Fruit fly (Drosophila melanogaster): ENCODE measurements around the gene CG12111.

Gene CG12111

dm6 chrX:8558762-8559172 lies 12.0 kb downstream of the CG12111 start, which contains the start of gene IntS4 (continued):
- TF ChIP-seq CG5953 (GFP tag; IDR thresholded peaks at IDR 0.05) (no peak), Poxn (GFP tag; IDR thresholded peaks at IDR 0.05) (peak; percentile 26; the same call in 1 of the 2 replicates), CG10979 (tag; optimal IDR thresholded peaks at IDR 0.05) (peak; percentile 53), sd (tag; optimal IDR thresholded peaks at IDR 0.05) (no peak), bigmax (GFP tag; optimal IDR thresholded peaks at IDR 0.05) (no peak), p53 (GFP tag; optimal IDR thresholded peaks at IDR 0.05) (no peak), CG14965 (GFP tag; optimal IDR thresholded peaks at IDR 0.05; ENCODE audit: borderline replicate concordance) (no peak), CG6854 (GFP tag; optimal IDR thresholded peaks at IDR 0.05) (no peak), CG11085 (GFP tag; IDR thresholded peaks at IDR 0.05) (peak; percentile 68; the same call in 1 of the 2 replicates), E2f2 (GFP tag; IDR thresholded peaks at IDR 0.05) (peak; percentile 50), CTCF (GFP tag; optimal IDR thresholded peaks at IDR 0.05) (no peak), gce (GFP tag; IDR thresholded peaks at IDR 0.05) (no peak), ind (GFP tag; optimal IDR thresholded peaks at IDR 0.05) (peak; percentile 76), vfl (GFP tag; optimal IDR thresholded peaks at IDR 0.05) (peak; percentile 71), CG32767 (GFP tag; IDR thresholded peaks at IDR 0.05) (no peak), fru (optimal IDR thresholded peaks at IDR 0.05) (no peak), Fer3 (tag; optimal IDR thresholded peaks at IDR 0.05) (peak; percentile 55), trem (tag; optimal IDR thresholded peaks at IDR 0.05) (peak; percentile 80), odd (GFP tag; optimal IDR thresholded peaks at IDR 0.05) (no peak), slbo (GFP tag; IDR thresholded peaks at IDR 0.05) (peak; percentile 83; the same call in 1 of the 2 replicates), bcd (GFP tag; optimal IDR thresholded peaks at IDR 0.05) (no peak), BtbVII (GFP tag; optimal IDR thresholded peaks at IDR 0.05) (peak; percentile 17), Scr (GFP tag; IDR thresholded peaks at IDR 0.05; ENCODE audit: partially characterized antibody) (peak; percentile 97), CG4360 (GFP tag; IDR thresholded peaks at IDR 0.05) (0 out of 2 replicates have a peak, but pooled peaks have one; percentile 6), Opbp (GFP tag; IDR thresholded peaks at IDR 0.05; ENCODE audit: partially characterized antibody) (peak; percentile 87), sug (tag; optimal IDR thresholded peaks at IDR 0.05) (peak; percentile 79), CG11093 (GFP tag; IDR thresholded peaks at IDR 0.05) (no peak), CG4730 (GFP tag; IDR thresholded peaks at IDR 0.05) (peak; percentile 38; the same call in 1 of the 2 replicates), CG2712 (tag; optimal IDR thresholded peaks at IDR 0.05) (peak; percentile 71), CG16815 (GFP tag; optimal IDR thresholded peaks at IDR 0.05) (peak; percentile 26), CG8924 (tag; optimal IDR thresholded peaks at IDR 0.05) (peak; percentile 71), Vsx1 (GFP tag; optimal IDR thresholded peaks at IDR 0.05) (peak; percentile 41), Meics (GFP tag; optimal IDR thresholded peaks at IDR 0.05) (peak; percentile 52), zen (tag; optimal IDR thresholded peaks at IDR 0.05) (peak; percentile 63), CG15696 (tag; optimal IDR thresholded peaks at IDR 0.05) (peak; percentile 66), YL-1 (GFP tag; optimal IDR thresholded peaks at IDR 0.05) (peak; percentile 65), CG30431 (GFP tag; optimal IDR thresholded peaks at IDR 0.05) (no peak), zfh2 (GFP tag; optimal IDR thresholded peaks at IDR 0.05) (peak; percentile 63), CG13624 (GFP tag; optimal IDR thresholded peaks at IDR 0.05) (peak; percentile 33), prd (optimal IDR thresholded peaks at IDR 0.05) (no peak), prd (GFP tag; IDR thresholded peaks at IDR 0.05) (peak; percentile 77), Jarid2 (GFP tag; optimal IDR thresholded peaks at IDR 0.05) (no peak), Dip2 (GFP tag; IDR thresholded peaks at IDR 0.05) (no peak), CG1024 (GFP tag; IDR thresholded peaks at IDR 0.05) (peak; percentile 43; the same call in 1 of the 2 replicates), Bdp1 (GFP tag; optimal IDR thresholded peaks at IDR 0.05) (no peak), Atf3 (GFP tag; optimal IDR thresholded peaks at IDR 0.05) (peak; percentile 3), ab (GFP tag; optimal IDR thresholded peaks at IDR 0.05) (no peak), CG15514 (GFP tag; optimal IDR thresholded peaks at IDR 0.05) (peak; percentile 90), CG8765 (GFP tag; IDR thresholded peaks at IDR 0.05) (no peak), Hr78 (GFP tag; optimal IDR thresholded peaks at IDR 0.05) (no peak), klu (GFP tag; IDR thresholded peaks at IDR 0.05) (no peak; the same call in 1 of the 2 replicates), CG7556 (GFP tag; optimal IDR thresholded peaks at IDR 0.05) (peak; percentile 60)

Data from whole organism, embryonic.